Fruit fly (Drosophila melanogaster): ENCODE results near the gene Pif1.

DNA sequence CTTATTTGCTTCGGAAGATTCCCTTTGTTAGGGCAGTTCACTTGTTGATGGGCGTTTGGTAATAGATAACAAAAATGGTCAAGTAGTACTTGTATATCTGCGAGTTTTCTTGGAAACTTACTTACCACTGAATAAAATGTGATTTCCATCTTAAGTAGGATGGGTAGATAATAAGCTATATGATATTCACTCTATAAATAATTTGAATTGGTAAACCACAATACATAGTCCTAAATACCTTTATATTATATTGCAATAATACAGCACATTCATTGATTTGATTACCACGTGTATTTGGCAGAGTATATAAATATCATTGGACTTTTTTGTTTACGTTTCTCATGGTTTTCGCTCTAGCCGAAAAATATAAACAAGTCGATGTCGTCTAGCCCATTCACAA, 6.1 kb upstream of the Pif1 start:
- TF ChIP-seq EcR (GFP tag; optimal IDR thresholded peaks at IDR 0.05) (no peak), CG8478 (optimal IDR thresholded peaks at IDR 0.05) (no peak)

All from whole organism.